Fruit fly (Drosophila melanogaster) whole organism, larva: ENCODE data around the gene dwg.
A peak's percentile ranks its signal among the peaks of the same experiment; 100 is the strongest.

Experiments
- noc ChIP-seq: fragments of 200-800 bp; sonication (Bioruptor generic); optimal IDR thresholded peaks from 3 replicates; lab custom pipeline; 2019; ENCODE audit warnings: missing biosample characterization, mild to moderate bottlenecking, missing genetic modification characterization, moderate library complexity

The dwg gene

dm6 chrX:2727506-2727905 is at the start of gene dwg:
dwg (plus strand) TSS chrX:2727698.
- no peak for TF ChIP-seq noc (tag; lab: Kevin White, UChicago)

dm6 chrX:2681601-2682000 is 45.9 kb upstream of the dwg start, which contains the start of gene HLH3B:
HLH3B (minus strand) TSS chrX:2681723.
- no peak for TF ChIP-seq noc (tag; lab: Kevin White, UChicago)

dm6 chrX:2682832-2683231 is 44.7 kb upstream of the dwg start, which contains the start of gene CG2652:
CG2652 (minus strand) TSS chrX:2682932.
- TF ChIP-seq noc (tag; lab: Kevin White, UChicago): no peak

- no peak for TF ChIP-seq noc (tag; lab: Kevin White, UChicago)
These were observed 43.6 kb upstream of the dwg start for dm6 chrX:2683926-2684325.

- no peak for TF ChIP-seq noc (tag; lab: Kevin White, UChicago)
These were observed 43.1 kb upstream of the dwg start for dm6 chrX:2684442-2684841.

- no peak for TF ChIP-seq noc (tag; lab: Kevin White, UChicago)
These were observed 42.5 kb upstream of the dwg start for dm6 chrX:2685022-2685421.

- TF ChIP-seq noc (tag; lab: Kevin White, UChicago): no peak
These were observed 41.9 kb upstream of the dwg start, which contains the start of gene per for dm6 chrX:2685580-2685979. per (plus strand) TSS chrX:2685580.

- no peak for TF ChIP-seq noc (tag; lab: Kevin White, UChicago)
These were observed 40.6 kb upstream of the dwg start for dm6 chrX:2686930-2687329.

dm6 chrX:2690376-2690775 is 37.1 kb upstream of the dwg start:
- TF ChIP-seq noc (tag; lab: Kevin White, UChicago): no peak

- TF ChIP-seq noc (tag; lab: Kevin White, UChicago): no peak
These were observed 33.7 kb upstream of the dwg start, which contains the start of gene dyw for dm6 chrX:2693786-2694185. dyw (minus strand) TSS chrX:2693886.

- TF ChIP-seq noc (tag; lab: Kevin White, UChicago): no peak
These were observed 29.2 kb upstream of the dwg start, which contains the start of the genes Spg7 and Lint-O for dm6 chrX:2698064-2698894. Spg7 (minus strand) TSS chrX:2698211. Lint-O (plus strand) TSS chrX:2698701.

dm6 chrX:2703693-2704092 is 23.8 kb upstream of the dwg start, which contains the start of gene Ugalt:
Ugalt (minus strand) TSS chrX:2703852.
- peak; percentile 100 for TF ChIP-seq noc (tag; lab: Kevin White, UChicago)

dm6 chrX:2704134-2704773 is 23.2 kb upstream of the dwg start, which contains the start of gene eIF2Bbeta:
eIF2Bbeta (plus strand) TSS chrX:2704571.
- TF ChIP-seq noc (tag; lab: Kevin White, UChicago): no peak

- TF ChIP-seq noc (tag; lab: Kevin White, UChicago): no peak
These were observed 20.0 kb upstream of the dwg start, which contains the start of gene CG2680 for dm6 chrX:2707377-2708090. CG2680 (minus strand) TSS chrX:2707427.

dm6 chrX:2708156-2708734 is 19.3 kb upstream of the dwg start, which contains the start of gene CG2681:
CG2681 (plus strand) TSS chrX:2708684.
- TF ChIP-seq noc (tag; lab: Kevin White, UChicago): no peak
